Worm (Caenorhabditis elegans) whole organism, mixed stage, embryonic: Measurements from ENCODE around the gene klp-20.

Experiments used
- M03D4.4 ChIP-seq: sonication (generic microtip); optimal IDR thresholded peaks from 2 replicates; lab custom pipeline; 2017; ENCODE audit warnings: mild to moderate bottlenecking, missing genetic modification characterization, missing compliant biosample characterization
- bed-3 ChIP-seq: fragments of 200-800 bp; sonication (Bioruptor generic); optimal IDR thresholded peaks from 3 replicates; lab custom pipeline; 2018; ENCODE audit warnings: mild to moderate bottlenecking, missing genetic modification characterization, moderate library complexity, missing compliant biosample characterization
- ceh-39 ChIP-seq: fragments of 150-350 bp; optimal IDR thresholded peaks from 2 replicates; lab custom pipeline; 2014; ENCODE audit warnings: missing biosample characterization, missing genetic modification characterization
- ceh-43 ChIP-seq: fragments of 200-800 bp; sonication (Bioruptor generic); optimal IDR thresholded peaks from 2 replicates; lab custom pipeline; 2018; ENCODE audit warnings: mild to moderate bottlenecking, missing genetic modification characterization, moderate library complexity, missing compliant biosample characterization
- ceh-83 ChIP-seq: fragments of 200-800 bp; sonication (Bioruptor generic); optimal IDR thresholded peaks from 2 replicates; lab custom pipeline; 2018; ENCODE audit warnings: mild to moderate bottlenecking, missing genetic modification characterization, missing compliant biosample characterization
- ces-1 ChIP-seq: fragments of 150-350 bp; optimal IDR thresholded peaks from 2 replicates; lab custom pipeline; 2014; ENCODE audit warnings: missing biosample characterization, missing genetic modification reagents, missing genetic modification characterization
- cnd-1 ChIP-seq: fragments of 200-800 bp; sonication (Bioruptor generic); optimal IDR thresholded peaks from 2 replicates; lab custom pipeline; 2018; ENCODE audit warnings: mild to moderate bottlenecking, missing genetic modification characterization, missing compliant biosample characterization
- drap-1 ChIP-seq: fragments of 200-800 bp; sonication (Bioruptor generic); optimal IDR thresholded peaks from 3 replicates; lab custom pipeline; 2018; ENCODE audit warnings: mild to moderate bottlenecking, missing genetic modification characterization, missing compliant biosample characterization
- elt-1 ChIP-seq: sonication (generic microtip); optimal IDR thresholded peaks from 2 replicates; lab custom pipeline; 2017; ENCODE audit warnings: missing genetic modification characterization, mild to moderate bottlenecking, missing compliant biosample characterization, antibody characterized with exemption, moderate library complexity, borderline replicate concordance; ENCODE audit not compliant: insufficient read depth
- ham-2 ChIP-seq: fragments of 200-800 bp; sonication (Bioruptor generic); optimal IDR thresholded peaks from 2 replicates; lab custom pipeline; 2018; ENCODE audit warnings: mild to moderate bottlenecking, missing genetic modification characterization, missing compliant biosample characterization
- hlh-1 ChIP-seq: fragments of 150-350 bp; optimal IDR thresholded peaks from 2 replicates; lab custom pipeline; 2014; ENCODE audit warnings: missing biosample characterization, missing genetic modification reagents, missing genetic modification characterization
- lsy-2 ChIP-seq: fragments of 150-350 bp; optimal IDR thresholded peaks from 2 replicates; lab custom pipeline; 2014; ENCODE audit warnings: missing biosample characterization, missing genetic modification characterization
- mab-5 ChIP-seq: fragments of 150-350 bp; optimal IDR thresholded peaks from 2 replicates; lab custom pipeline; 2014; ENCODE audit warnings: missing biosample characterization, missing genetic modification characterization
- nhr-2 ChIP-seq: fragments of 150-350 bp; optimal IDR thresholded peaks from 2 replicates; lab custom pipeline; 2014; ENCODE audit warnings: missing biosample characterization, missing genetic modification characterization
- nhr-237 ChIP-seq: fragments of 150-350 bp; optimal IDR thresholded peaks from 2 replicates; lab custom pipeline; 2014; ENCODE audit warnings: missing biosample characterization, missing genetic modification characterization
- nhr-28 ChIP-seq: fragments of 150-350 bp; optimal IDR thresholded peaks from 2 replicates; lab custom pipeline; 2014; ENCODE audit warnings: missing biosample characterization, missing genetic modification characterization
- pha-4 ChIP-seq: fragments of 150-350 bp; optimal IDR thresholded peaks from 2 replicates; lab custom pipeline; 2018; ENCODE audit warnings: missing biosample characterization, missing genetic modification reagents, missing genetic modification characterization
- sem-2 ChIP-seq: fragments of 200-800 bp; sonication (Bioruptor generic); optimal IDR thresholded peaks from 2 replicates; lab custom pipeline; 2018; ENCODE audit warnings: mild to moderate bottlenecking, missing genetic modification characterization, missing compliant biosample characterization
- sptf-1 ChIP-seq: sonication (generic microtip); optimal IDR thresholded peaks from 2 replicates; lab custom pipeline; 2017; ENCODE audit warnings: mild to moderate bottlenecking, missing genetic modification characterization, moderate library complexity, missing compliant biosample characterization
- tbx-8 ChIP-seq: fragments of 200-800 bp; sonication (Bioruptor generic); optimal IDR thresholded peaks from 2 replicates; lab custom pipeline; 2018; ENCODE audit warnings: mild to moderate bottlenecking, missing genetic modification characterization, moderate library complexity, missing compliant biosample characterization
- unc-120 ChIP-seq: sonication (generic microtip); optimal IDR thresholded peaks from 2 replicates; lab custom pipeline; 2017; ENCODE audit warnings: missing genetic modification characterization, missing compliant biosample characterization; ENCODE audit not compliant: poor library complexity, severe bottlenecking
- unc-39 ChIP-seq: fragments of 150-350 bp; optimal IDR thresholded peaks from 2 replicates; lab custom pipeline; 2014; ENCODE audit warnings: missing biosample characterization, missing genetic modification characterization
- unc-62 ChIP-seq: fragments of 150-350 bp; optimal IDR thresholded peaks from 2 replicates; lab custom pipeline; 2014; ENCODE audit warnings: missing biosample characterization, missing genetic modification reagents, missing genetic modification characterization
- zip-8 ChIP-seq: fragments of 150-350 bp; optimal IDR thresholded peaks from 2 replicates; lab custom pipeline; 2014; ENCODE audit warnings: missing biosample characterization, missing genetic modification characterization
- ztf-11 ChIP-seq: fragments of 150-350 bp; optimal IDR thresholded peaks from 2 replicates; lab custom pipeline; 2014; ENCODE audit warnings: missing biosample characterization, missing genetic modification characterization

klp-20 gene

DNA sequence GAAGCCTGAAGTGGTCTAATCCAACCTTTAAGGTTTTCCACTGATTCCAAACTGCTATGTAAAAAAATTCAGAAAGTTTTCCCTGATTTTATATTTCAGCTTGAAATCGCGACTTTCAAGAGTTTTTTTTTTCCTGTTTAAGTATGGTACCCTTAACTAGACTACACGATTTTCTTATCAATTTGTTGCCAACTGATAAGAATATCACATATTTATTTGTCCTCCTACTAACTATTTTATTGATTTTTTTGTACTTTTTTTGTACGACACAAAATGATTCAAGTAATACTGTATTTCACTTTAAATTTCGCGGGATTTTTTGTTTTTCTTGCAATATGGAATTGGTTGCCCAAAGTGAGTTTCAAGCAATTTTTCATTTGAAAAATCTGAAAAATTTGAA, 26.7 kb upstream of the klp-20 start:
- no peak for TF ChIP-seq sem-2
- no peak for TF ChIP-seq lsy-2 (tag; lab: Kevin White, UChicago)
- TF ChIP-seq, all 35 proteins: peak for 0

ce11 chrIII:184335-184734, 25.5 kb upstream of the klp-20 start:
- TF ChIP-seq zip-8 (tag; lab: Kevin White, UChicago) (peak; percentile 83), nhr-2 (tag; lab: Kevin White, UChicago) (no peak)
- TF ChIP-seq, all 35 proteins: peak for 1

- TF ChIP-seq drap-1 (GFP tag; lab: Kevin White, UChicago) (no peak), sptf-1 (tag; lab: Kevin White, UChicago) (no peak), mab-5 (tag; lab: Kevin White, UChicago) (no peak), unc-39 (tag; lab: Kevin White, UChicago) (no peak), ceh-43 (no peak), nhr-2 (tag; lab: Kevin White, UChicago) (no peak), unc-62 (no peak), zip-8 (tag; lab: Kevin White, UChicago) (no peak), elt-1 (no peak)
Measured at ce11 chrIII:187829-188228, 22.0 kb upstream of the klp-20 start, which contains the start of gene mxl-2. mxl-2 (minus strand) TSS chrIII:188131.

- TF ChIP-seq hlh-1 (no peak), nhr-237 (tag; lab: Kevin White, UChicago) (peak; percentile 31), ces-1 (GFP tag; lab: Kevin White, UChicago) (peak; percentile 2), ceh-39 (peak; percentile 41), ceh-83 (GFP tag; lab: Kevin White, UChicago) (no peak), tbx-8 (GFP tag; lab: Kevin White, UChicago) (no peak)
Measured at ce11 chrIII:188426-188888, 21.3 kb upstream of the klp-20 start, which contains the start of gene ubc-20. ubc-20 (plus strand) TSS chrIII:188838.

DNA sequence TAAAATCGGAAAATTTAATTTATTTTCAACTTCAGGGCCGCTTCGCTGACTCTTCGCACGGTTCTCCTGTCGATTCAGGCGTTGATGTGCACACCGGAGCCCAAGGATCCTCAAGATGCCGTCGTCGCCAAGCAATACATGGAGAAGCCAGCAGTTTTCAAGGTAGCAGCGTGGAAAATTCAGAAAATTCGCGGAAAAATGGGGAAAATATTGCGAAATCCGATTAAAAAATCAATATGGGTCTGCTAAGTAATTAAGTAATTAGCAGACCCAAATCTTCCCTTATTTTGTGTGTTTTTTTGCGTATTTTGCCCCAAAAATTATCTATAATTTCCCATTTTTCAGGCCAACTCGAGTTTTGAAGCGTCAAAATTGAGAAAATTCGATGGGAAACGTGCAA, 20.5 kb upstream of the klp-20 start:
- TF ChIP-seq ceh-83 (GFP tag; lab: Kevin White, UChicago) = no peak
- TF ChIP-seq, all 35 proteins: peak for 0

ce11 chrIII:190686-191085, 19.1 kb upstream of the klp-20 start, which contains the start of gene cox-17:
cox-17 (plus strand) TSS chrIII:190986.
- no peak for TF ChIP-seq nhr-28 (tag; lab: Kevin White, UChicago)
- TF ChIP-seq unc-62 = no peak
- TF ChIP-seq hlh-1 = no peak
- TF ChIP-seq unc-39 (tag; lab: Kevin White, UChicago) = no peak

ce11 chrIII:191803-192202, 18.0 kb upstream of the klp-20 start, which contains the start of gene sec-20:
sec-20 (plus strand) TSS chrIII:192103.
- TF ChIP-seq lsy-2 (tag; lab: Kevin White, UChicago) (no peak), M03D4.4 (tag; lab: Kevin White, UChicago) (no peak), mab-5 (tag; lab: Kevin White, UChicago) (no peak), sem-2 (no peak)

ce11 chrIII:194160-194559, 15.6 kb upstream of the klp-20 start, which contains the start of gene F40G9.17:
F40G9.17 (plus strand) TSS chrIII:194460.
- TF ChIP-seq nhr-28 (tag; lab: Kevin White, UChicago) (no peak), lsy-2 (tag; lab: Kevin White, UChicago) (no peak), ztf-11 (tag; lab: Kevin White, UChicago) (no peak), ham-2 (GFP tag; lab: Kevin White, UChicago) (no peak), sptf-1 (tag; lab: Kevin White, UChicago) (no peak), ceh-43 (no peak), ceh-83 (GFP tag; lab: Kevin White, UChicago) (no peak), cnd-1 (tag; lab: Kevin White, UChicago) (no peak), bed-3 (GFP tag; lab: Kevin White, UChicago) (no peak), nhr-237 (tag; lab: Kevin White, UChicago) (no peak), M03D4.4 (tag; lab: Kevin White, UChicago) (no peak), unc-120 (tag; lab: Kevin White, UChicago) (no peak), sem-2 (no peak), pha-4 (tag; lab: Kevin White, UChicago) (no peak), tbx-8 (GFP tag; lab: Kevin White, UChicago) (no peak)
